Worm (Caenorhabditis elegans) whole organism, late embryonic: ENCODE results near the gene isp-1.

ENCODE experiments used
- ama-1 ChIP-seq: fragments of 150-350 bp; optimal IDR thresholded peaks from 2 replicates; lab custom pipeline; 2014
- fkh-10 ChIP-seq: fragments of 150-350 bp; optimal IDR thresholded peaks from 2 replicates; lab custom pipeline; 2014; ENCODE audit warnings: missing biosample characterization, missing genetic modification reagents, missing genetic modification characterization
- pag-3 ChIP-seq: sonication (generic microtip); optimal IDR thresholded peaks from 2 replicates; lab custom pipeline; 2016; ENCODE audit warnings: missing compliant biosample characterization, missing genetic modification characterization, borderline replicate concordance
- pqm-1 ChIP-seq: sonication (generic microtip); optimal IDR thresholded peaks from 2 replicates; lab custom pipeline; 2016; ENCODE audit warnings: missing genetic modification characterization, missing compliant biosample characterization
- sox-2 ChIP-seq: fragments of 200-800 bp; sonication (Bioruptor generic); IDR thresholded peaks from 2 replicates; pipeline ENCODE4 v1.3.6; 2022; ENCODE audit warnings: missing genetic modification reagents, missing genetic modification characterization, missing compliant biosample characterization

DNA sequence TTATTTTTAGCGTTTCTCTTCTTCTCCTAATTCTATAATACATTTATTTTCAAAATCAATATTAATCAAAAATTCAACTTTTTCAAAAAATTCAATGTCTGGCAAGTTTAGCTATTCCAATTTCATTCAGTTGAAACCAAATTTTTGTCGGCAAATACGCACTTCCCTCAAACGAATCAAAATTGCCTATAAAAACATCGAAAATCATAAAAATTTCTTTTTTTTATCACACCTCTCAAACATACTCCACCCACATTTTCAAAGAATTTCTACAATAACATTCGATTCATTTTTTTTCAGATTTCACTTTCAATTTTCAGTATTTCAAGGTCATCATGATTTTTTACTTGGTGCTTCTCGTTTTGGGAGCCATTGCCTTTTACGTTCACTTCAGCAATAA lies 23.2 kb upstream of the isp-1 start, which contains the start of gene faah-1:
- TF ChIP-seq ama-1 (lab: Kevin White, UChicago) (no peak), pag-3 (no peak), sox-2 (GFP tag; lab: Robert Waterston, UW) (no peak), fkh-10 (GFP tag; lab: Kevin White, UChicago) (no peak), pqm-1 (tag; lab: Kevin White, UChicago) (no peak)
